Worm (Caenorhabditis elegans) whole organism, midembryonic: ENCODE data around the gene C29F9.9.

Experiments used
- T22C8.4 ChIP-seq: fragments of 200-800 bp; sonication (Bioruptor generic); IDR thresholded peaks from 2 replicates; pipeline ENCODE4 v1.3.6; 2022; ENCODE audit warnings: missing genetic modification characterization, missing compliant biosample characterization
- cog-1 ChIP-seq: sonication (generic microtip); optimal IDR thresholded peaks from 2 replicates; lab custom pipeline; 2016; ENCODE audit warnings: missing genetic modification characterization, missing compliant biosample characterization
- flt-1 ChIP-seq: fragments of 200-800 bp; sonication (Bioruptor generic); IDR thresholded peaks from 2 replicates; pipeline ENCODE4 v1.3.6; 2022; ENCODE audit warnings: missing genetic modification characterization, missing compliant biosample characterization
- tab-1 ChIP-seq: fragments of 200-800 bp; sonication (Bioruptor generic); IDR thresholded peaks from 2 replicates; pipeline ENCODE4 v1.3.6; 2022; ENCODE audit warnings: missing genetic modification characterization, missing compliant biosample characterization
- ztf-23 ChIP-seq: fragments of 200-800 bp; sonication (Bioruptor generic); IDR thresholded peaks from 2 replicates; pipeline ENCODE4 v1.3.6; 2022; ENCODE audit warnings: missing genetic modification reagents, missing genetic modification characterization, missing compliant biosample characterization

DNA sequence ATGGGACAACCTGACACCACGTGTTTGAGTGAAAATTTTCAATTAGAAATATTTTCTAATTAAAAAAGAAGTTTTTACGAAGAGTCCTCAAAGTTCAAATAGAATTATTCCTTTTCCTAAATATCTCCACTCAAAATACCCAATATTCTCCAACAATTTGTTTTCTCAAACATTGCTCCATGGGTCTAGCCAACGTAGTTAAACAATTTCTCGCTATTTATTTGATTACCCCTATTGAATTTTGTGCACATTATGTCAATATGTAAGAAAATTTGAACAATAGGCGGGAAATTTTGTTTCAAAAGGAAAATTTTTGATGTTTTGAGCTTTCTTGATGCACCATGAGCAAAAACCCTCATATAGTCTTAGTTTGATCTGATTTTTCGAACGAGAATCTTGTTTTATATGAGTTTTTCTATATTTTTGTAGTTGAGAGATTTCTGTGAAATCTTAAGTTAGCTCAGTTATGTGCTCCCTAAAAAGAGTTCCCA, 36.3 kb downstream of the C29F9.9 start:
- TF ChIP-seq ztf-23 (GFP tag; lab: Robert Waterston, UW) (no peak), cog-1 (tag; lab: Kevin White, UChicago) (no peak), T22C8.4 (GFP tag; lab: Robert Waterston, UW) (no peak), tab-1 (GFP tag; lab: Robert Waterston, UW) (no peak), flt-1 (GFP tag; lab: Robert Waterston, UW) (no peak)
